Worm (Caenorhabditis elegans) whole organism, L2 larva: ENCODE data around the gene Y69A2AR.24.

Experiments
- C34F6.9 ChIP-seq: fragments of 150-350 bp; optimal IDR thresholded peaks from 2 replicates; lab custom pipeline; 2014; ENCODE audit warnings: missing biosample characterization, missing genetic modification characterization
- R02D3.7 ChIP-seq: fragments of 150-350 bp; optimal IDR thresholded peaks from 2 replicates; lab custom pipeline; 2014; ENCODE audit warnings: missing biosample characterization, missing genetic modification characterization
- Y55F3AM.14 ChIP-seq: fragments of 200-800 bp; sonication (Bioruptor generic); optimal IDR thresholded peaks from 2 replicates; lab custom pipeline; 2018; ENCODE audit warnings: mild to moderate bottlenecking, missing genetic modification characterization, missing compliant biosample characterization
- alr-1 ChIP-seq: fragments of 150-350 bp; optimal IDR thresholded peaks from 2 replicates; lab custom pipeline; 2014; ENCODE audit warnings: missing biosample characterization, missing genetic modification characterization
- aly-2 ChIP-seq: fragments of 150-350 bp; optimal IDR thresholded peaks from 2 replicates; lab custom pipeline; 2014; ENCODE audit warnings: missing biosample characterization, missing genetic modification characterization
- ama-1 ChIP-seq: fragments of 150-350 bp; optimal IDR thresholded peaks from 2 replicates; lab custom pipeline; 2018; ENCODE audit warnings: inconsistent platforms
- blmp-1 ChIP-seq: sonication (generic microtip); optimal IDR thresholded peaks from 2 replicates; lab custom pipeline; 2017; ENCODE audit warnings: missing genetic modification characterization, mild to moderate bottlenecking, missing compliant biosample characterization, antibody characterized with exemption, moderate library complexity; ENCODE audit not compliant: insufficient read depth
- ceh-16 ChIP-seq: fragments of 150-350 bp; optimal IDR thresholded peaks from 2 replicates; lab custom pipeline; 2014; ENCODE audit warnings: missing biosample characterization, missing genetic modification characterization
- ceh-82 ChIP-seq: fragments of 150-350 bp; optimal IDR thresholded peaks from 2 replicates; lab custom pipeline; 2014; ENCODE audit warnings: missing biosample characterization, missing genetic modification characterization
- crh-2 ChIP-seq: sonication (generic microtip); optimal IDR thresholded peaks from 2 replicates; lab custom pipeline; 2017; ENCODE audit warnings: missing biosample characterization, missing genetic modification characterization
- dmd-4 ChIP-seq: sonication (generic microtip); optimal IDR thresholded peaks from 2 replicates; lab custom pipeline; 2017; ENCODE audit warnings: missing biosample characterization, missing genetic modification characterization
- egl-27 ChIP-seq: sonication (generic microtip); optimal IDR thresholded peaks from 3 replicates; lab custom pipeline; 2017; ENCODE audit warnings: missing biosample characterization, missing genetic modification reagents, missing genetic modification characterization
- elt-1 ChIP-seq: fragments of 150-350 bp; optimal IDR thresholded peaks from 2 replicates; lab custom pipeline; 2014; ENCODE audit warnings: missing biosample characterization, missing genetic modification characterization
- elt-3 ChIP-seq: sonication (generic microtip); optimal IDR thresholded peaks from 2 replicates; lab custom pipeline; 2017; ENCODE audit warnings: missing biosample characterization, missing genetic modification characterization
- fos-1 ChIP-seq: fragments of 150-350 bp; optimal IDR thresholded peaks from 2 replicates; lab custom pipeline; 2014; ENCODE audit warnings: missing biosample characterization, missing genetic modification characterization
- gmeb-1 ChIP-seq: fragments of 150-350 bp; optimal IDR thresholded peaks from 2 replicates; lab custom pipeline; 2014; ENCODE audit warnings: missing biosample characterization, missing genetic modification characterization
- lin-11 ChIP-seq: fragments of 150-350 bp; sonication (generic microtip); optimal IDR thresholded peaks from 2 replicates; lab custom pipeline; 2014; ENCODE audit warnings: missing biosample characterization, missing genetic modification characterization, inconsistent platforms, mixed read lengths
- lin-39 ChIP-seq: fragments of 150-350 bp; optimal IDR thresholded peaks from 2 replicates; lab custom pipeline; 2014; ENCODE audit warnings: missing biosample characterization, missing genetic modification reagents, missing genetic modification characterization
- lsy-2 ChIP-seq, 2 experiments: fragments of 150-350 bp in 1 of 2; sonication (generic microtip) in 1 of 2; optimal IDR thresholded peaks; 2 replicates each; lab custom pipeline; 2014 to 2017; ENCODE audit warnings: missing biosample characterization in 2 of 2, missing genetic modification characterization in 2 of 2
- mab-5 ChIP-seq: fragments of 150-350 bp; optimal IDR thresholded peaks from 2 replicates; lab custom pipeline; 2014; ENCODE audit warnings: missing biosample characterization, missing genetic modification characterization
- mbf-1 ChIP-seq: sonication (generic microtip); optimal IDR thresholded peaks from 2 replicates; lab custom pipeline; 2017; ENCODE audit warnings: missing biosample characterization, missing genetic modification characterization
- mdl-1 ChIP-seq, 2 experiments: fragments of 150-350 bp in 1 of 2; sonication (generic microtip) in 1 of 2; optimal IDR thresholded peaks; 2 replicates each; lab custom pipeline; 2017; ENCODE audit warnings: missing biosample characterization in 2 of 2, missing genetic modification characterization in 2 of 2
- nhr-10 ChIP-seq: sonication (generic microtip); optimal IDR thresholded peaks from 2 replicates; lab custom pipeline; 2017; ENCODE audit warnings: missing biosample characterization, missing genetic modification characterization
- nhr-11 ChIP-seq: fragments of 150-350 bp; optimal IDR thresholded peaks from 2 replicates; lab custom pipeline; 2014; ENCODE audit warnings: missing biosample characterization, missing genetic modification characterization
- nhr-12 ChIP-seq: fragments of 150-350 bp; optimal IDR thresholded peaks from 2 replicates; lab custom pipeline; 2014; ENCODE audit warnings: missing biosample characterization, missing genetic modification characterization
- nhr-21 ChIP-seq: fragments of 150-350 bp; optimal IDR thresholded peaks from 2 replicates; lab custom pipeline; 2014; ENCODE audit warnings: missing biosample characterization, missing genetic modification characterization
- nhr-23 ChIP-seq: fragments of 150-350 bp; optimal IDR thresholded peaks from 2 replicates; lab custom pipeline; 2014; ENCODE audit warnings: missing biosample characterization, missing genetic modification reagents, missing genetic modification characterization
- nhr-237 ChIP-seq: fragments of 150-350 bp; optimal IDR thresholded peaks from 2 replicates; lab custom pipeline; 2014; ENCODE audit warnings: missing biosample characterization, missing genetic modification characterization
- nhr-25 ChIP-seq: fragments of 150-350 bp; sonication (generic microtip); optimal IDR thresholded peaks from 3 replicates; lab custom pipeline; 2014; ENCODE audit warnings: missing biosample characterization, missing genetic modification characterization
- nhr-77 ChIP-seq: fragments of 150-350 bp; optimal IDR thresholded peaks from 2 replicates; lab custom pipeline; 2014; ENCODE audit warnings: missing biosample characterization, missing genetic modification characterization
- peb-1 ChIP-seq: fragments of 150-350 bp; optimal IDR thresholded peaks from 2 replicates; lab custom pipeline; 2014; ENCODE audit warnings: missing biosample characterization, missing genetic modification characterization
- sem-4 ChIP-seq: fragments of 150-350 bp; optimal IDR thresholded peaks from 2 replicates; lab custom pipeline; 2014; ENCODE audit warnings: missing biosample characterization, missing genetic modification reagents, missing genetic modification characterization
- skn-1 ChIP-seq: sonication (generic microtip); optimal IDR thresholded peaks from 2 replicates; lab custom pipeline; 2017; ENCODE audit warnings: missing biosample characterization, missing genetic modification characterization
- sma-9 ChIP-seq, 2 experiments: fragments of 150-350 bp in 1 of 2; sonication (generic microtip) in 1 of 2; optimal IDR thresholded peaks; 2 replicates each; lab custom pipeline; 2014 to 2016; ENCODE audit warnings: missing genetic modification characterization in 2 of 2, mild to moderate bottlenecking in 1 of 2, missing biosample characterization in 1 of 2, missing compliant biosample characterization in 1 of 2, missing genetic modification reagents in 1 of 2, moderate library complexity in 1 of 2
- snpc-4 ChIP-seq: fragments of 150-350 bp; optimal IDR thresholded peaks from 2 replicates; lab custom pipeline; 2014; ENCODE audit warnings: missing biosample characterization, missing genetic modification characterization
- unc-39 ChIP-seq: fragments of 150-350 bp; optimal IDR thresholded peaks from 2 replicates; lab custom pipeline; 2014; ENCODE audit warnings: missing biosample characterization, missing genetic modification characterization
- unc-55 ChIP-seq: fragments of 150-350 bp; sonication (generic microtip); optimal IDR thresholded peaks from 3 replicates; lab custom pipeline; 2014; ENCODE audit warnings: missing biosample characterization, missing genetic modification reagents, missing genetic modification characterization
- zag-1 ChIP-seq: fragments of 150-350 bp; optimal IDR thresholded peaks from 2 replicates; lab custom pipeline; 2014; ENCODE audit warnings: missing biosample characterization, missing genetic modification characterization
- ztf-11 ChIP-seq: sonication (generic microtip); optimal IDR thresholded peaks from 2 replicates; lab custom pipeline; 2017; ENCODE audit warnings: missing biosample characterization, missing genetic modification characterization
- ztf-4 ChIP-seq: fragments of 150-350 bp; optimal IDR thresholded peaks from 2 replicates; lab custom pipeline; 2014; ENCODE audit warnings: missing biosample characterization, missing genetic modification characterization

Gene Y69A2AR.24

ce11 chrIV:2581483-2581882, 17.6 kb upstream of the Y69A2AR.24 start, which contains the start of gene nhr-242:
Gene nhr-242 (minus strand): TSS chrIV:2581583.
- TF ChIP-seq mbf-1 (tag; lab: Kevin White, UChicago) (no peak), zag-1 (no peak)

ce11 chrIV:2573122-2573521, 9.3 kb upstream of the Y69A2AR.24 start:
- TF ChIP-seq unc-39 (tag; lab: Kevin White, UChicago) = no peak
- TF ChIP-seq ztf-11 (tag; lab: Kevin White, UChicago) = no peak
- TF ChIP-seq C34F6.9 (tag; lab: Kevin White, UChicago) = no peak
- no peak for TF ChIP-seq snpc-4 (tag; lab: Kevin White, UChicago)
- TF ChIP-seq Y55F3AM.14 (GFP tag; lab: Kevin White, UChicago) = no peak
- no peak for TF ChIP-seq ama-1 (lab: Kevin White, UChicago)
- no peak for TF ChIP-seq elt-3
- no peak for TF ChIP-seq ceh-16 (tag; lab: Kevin White, UChicago)
- no peak for TF ChIP-seq lin-11
- no peak for TF ChIP-seq mab-5
- no peak for TF ChIP-seq nhr-77 (tag; lab: Kevin White, UChicago)
- no peak for TF ChIP-seq nhr-23 (tag; lab: Kevin White, UChicago)
- TF ChIP-seq ceh-82 (tag; lab: Kevin White, UChicago) = no peak
- TF ChIP-seq aly-2 (tag; lab: Kevin White, UChicago) = no peak
- no peak for TF ChIP-seq lsy-2 (tag; optimal IDR thresholded peaks at IDR 0.05; lab: Kevin White, UChicago)

ce11 chrIV:2572107-2572506, 8.2 kb upstream of the Y69A2AR.24 start, which contains the start of gene Y69A2AR.51:
Gene Y69A2AR.51 (plus strand): TSS chrIV:2572407.
- TF ChIP-seq fos-1 (tag; lab: Kevin White, UChicago) (no peak), nhr-23 (tag; lab: Kevin White, UChicago) (no peak), nhr-11 (tag; lab: Kevin White, UChicago) (no peak), aly-2 (tag; lab: Kevin White, UChicago) (no peak), sem-4 (tag; lab: Kevin White, UChicago) (no peak), nhr-21 (tag; lab: Kevin White, UChicago) (no peak), mdl-1 (tag; optimal IDR thresholded peaks at IDR 0.05; lab: Kevin White, UChicago) (no peak), blmp-1 (tag; lab: Kevin White, UChicago) (no peak), dmd-4 (tag; lab: Kevin White, UChicago) (no peak), gmeb-1 (no peak), elt-3 (no peak), unc-55 (no peak), mbf-1 (tag; lab: Kevin White, UChicago) (no peak), nhr-237 (no peak), alr-1 (tag; lab: Kevin White, UChicago) (no peak), ztf-4 (tag; lab: Kevin White, UChicago) (no peak), elt-1 (tag; lab: Kevin White, UChicago) (no peak)
- TF ChIP-seq, all 48 proteins: peak for 0

ce11 chrIV:2568267-2568666, 4.4 kb upstream of the Y69A2AR.24 start, which contains the start of the genes Y69A2AR.25 and Y69A2AR.12:
Gene Y69A2AR.25 (minus strand): TSS chrIV:2568367.
Gene Y69A2AR.12 (plus strand): TSS chrIV:2568614.
- TF ChIP-seq sem-4 (tag; lab: Kevin White, UChicago) (no peak), elt-1 (tag; lab: Kevin White, UChicago) (no peak), egl-27 (tag; lab: Kevin White, UChicago) (no peak), lin-39 (tag; lab: Kevin White, UChicago) (no peak), peb-1 (tag; lab: Kevin White, UChicago) (no peak)

- no peak for TF ChIP-seq elt-3
- TF ChIP-seq unc-55 = no peak
- no peak for TF ChIP-seq nhr-12 (tag; lab: Kevin White, UChicago)
- no peak for TF ChIP-seq lsy-2 (tag; optimal IDR thresholded peaks at IDR 0.05; lab: Kevin White, UChicago)
- TF ChIP-seq skn-1 (tag; lab: Kevin White, UChicago) = no peak
- TF ChIP-seq C34F6.9 (tag; lab: Kevin White, UChicago) = no peak
- no peak for TF ChIP-seq fos-1 (tag; lab: Kevin White, UChicago)
- TF ChIP-seq sma-9 (GFP tag; optimal IDR thresholded peaks at IDR 0.05; lab: Kevin White, UChicago) = no peak
- TF ChIP-seq sma-9 (tag; optimal IDR thresholded peaks at IDR 0.05; lab: Kevin White, UChicago) = no peak
- TF ChIP-seq nhr-25 (tag; lab: Kevin White, UChicago) = no peak
- TF ChIP-seq R02D3.7 (tag; lab: Kevin White, UChicago) = no peak
- no peak for TF ChIP-seq crh-2
- TF ChIP-seq ceh-82 (tag; lab: Kevin White, UChicago) = no peak
- no peak for TF ChIP-seq ztf-4 (tag; lab: Kevin White, UChicago)
- TF ChIP-seq nhr-10 (tag; lab: Kevin White, UChicago) = no peak
- no peak for TF ChIP-seq Y55F3AM.14 (GFP tag; lab: Kevin White, UChicago)
- no peak for TF ChIP-seq lin-11
- no peak for TF ChIP-seq ama-1 (lab: Kevin White, UChicago)
These were observed 1.8 kb downstream of the Y69A2AR.24 start, which contains the start of gene Y69A2AR.50 for ce11 chrIV:2562071-2562470. Gene Y69A2AR.50 (plus strand): TSS chrIV:2562371.
